Worm (Caenorhabditis elegans): Measurements from ENCODE around the gene glb-25.

DNA sequence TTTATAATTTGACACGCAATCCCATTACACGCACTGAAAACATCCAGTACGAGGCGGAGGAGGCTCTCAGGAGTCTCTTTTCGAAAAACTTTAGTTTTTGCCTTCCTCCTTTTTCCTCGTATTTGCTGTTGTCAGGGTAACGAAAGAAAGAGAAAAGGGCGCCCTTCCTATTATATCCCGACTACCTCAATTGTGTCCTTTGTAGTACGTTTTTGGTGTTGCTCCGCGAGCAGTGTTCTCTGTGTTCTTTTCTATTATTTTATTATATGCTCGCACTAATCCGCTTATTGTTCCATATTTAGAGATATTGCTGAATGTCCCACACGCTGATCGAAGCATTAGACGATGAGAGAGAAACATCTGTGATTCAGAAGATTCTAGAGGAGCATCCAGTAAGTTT is 42.6 kb upstream of the glb-25 start, which contains the start of gene nphp-2:
- no peak for TF ChIP-seq Y95B8A.8 (GFP tag; IDR thresholded peaks at IDR 0.05)
- TF ChIP-seq ztf-26 (tag; optimal IDR thresholded peaks at IDR 0.05) = no peak
- no peak for TF ChIP-seq hrde-1 (tag; optimal IDR thresholded peaks at IDR 0.05; ENCODE audit: borderline replicate concordance)
- no peak for TF ChIP-seq Y53G8AR.9 (GFP tag; conservative IDR thresholded peaks at IDR 0.05)
